Worm (Caenorhabditis elegans): ENCODE measurements around the gene T15B7.14.

DNA sequence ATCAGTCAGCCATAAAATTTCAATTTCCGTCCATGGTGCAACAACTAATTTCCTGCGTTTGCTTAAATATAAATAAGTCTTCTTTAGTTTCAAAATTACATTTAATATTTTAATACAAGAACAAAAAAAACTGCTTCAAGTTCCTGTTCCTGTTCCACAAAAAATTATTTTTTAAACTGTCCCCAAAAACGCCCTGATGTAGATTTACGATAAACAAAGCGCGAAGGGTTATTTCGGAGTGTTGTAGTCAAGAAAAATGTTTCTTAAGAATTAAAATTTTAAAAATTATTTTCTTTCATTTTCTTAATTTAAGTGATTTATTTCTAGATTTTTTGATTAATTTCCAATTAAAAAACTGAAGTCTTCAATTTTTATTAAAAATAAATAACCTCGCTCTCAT lies 3.5 kb upstream of the T15B7.14 start, which contains the start of gene T15B7.15:
- TF ChIP-seq cog-1 (tag; optimal IDR thresholded peaks at IDR 0.05) (no peak), klf-2 (GFP tag; conservative IDR thresholded peaks at IDR 0.05) (no peak)

Measured in whole organism, midembryonic.